Worm (Caenorhabditis elegans) whole organism, young adult: ENCODE measurements around the gene pmk-3.

ENCODE experiments used
- B0019.2 ChIP-seq: fragments of 200-800 bp; sonication (Bioruptor generic); conservative IDR thresholded peaks from 2 replicates; pipeline ENCODE4 v1.3.6; 2022; ENCODE audit warnings: missing genetic modification reagents, missing genetic modification characterization, missing compliant biosample characterization
- B0035.1 ChIP-seq: sonication (generic microtip); optimal IDR thresholded peaks from 2 replicates; lab custom pipeline; 2016; ENCODE audit warnings: missing genetic modification characterization, mild to moderate bottlenecking, missing compliant biosample characterization, missing genotype, missing genetic modification reagents
- F10E7.11 ChIP-seq: sonication (generic microtip); optimal IDR thresholded peaks from 2 replicates; lab custom pipeline; 2017; ENCODE audit warnings: mild to moderate bottlenecking, missing genetic modification characterization, moderate library complexity, missing compliant biosample characterization
- F23B12.7 ChIP-seq: sonication (generic microtip); optimal IDR thresholded peaks from 2 replicates; lab custom pipeline; 2017; ENCODE audit warnings: missing genetic modification characterization, mild to moderate bottlenecking, missing compliant biosample characterization, antibody characterized with exemption, moderate library complexity; ENCODE audit not compliant: insufficient read depth
- F57A8.1 ChIP-seq: fragments of 200-800 bp; sonication (Bioruptor generic); optimal IDR thresholded peaks from 2 replicates; lab custom pipeline; 2018; ENCODE audit warnings: mild to moderate bottlenecking, missing genetic modification characterization, moderate library complexity, missing compliant biosample characterization
- K11D2.4 ChIP-seq: fragments of 200-800 bp; sonication (Bioruptor generic); IDR thresholded peaks from 2 replicates; pipeline ENCODE4 v1.3.6; 2022; ENCODE audit warnings: missing genetic modification reagents, missing genetic modification characterization, missing compliant biosample characterization
- Y53G8AR.9 ChIP-seq: fragments of 200-800 bp; sonication (Bioruptor generic); conservative IDR thresholded peaks from 2 replicates; pipeline ENCODE4 v1.3.6; 2022; ENCODE audit warnings: missing genetic modification reagents, missing genetic modification characterization, missing compliant biosample characterization
- Y67H2A.10 ChIP-seq: fragments of 200-800 bp; sonication (Bioruptor generic); conservative IDR thresholded peaks from 2 replicates; pipeline ENCODE4 v1.3.6; 2022; ENCODE audit warnings: missing genetic modification reagents, missing genetic modification characterization, missing compliant biosample characterization
- Y95B8A.8 ChIP-seq: fragments of 200-800 bp; sonication (Bioruptor generic); IDR thresholded peaks from 2 replicates; pipeline ENCODE4 v1.3.6; 2022; ENCODE audit warnings: missing genetic modification reagents, missing genetic modification characterization, missing compliant biosample characterization
- akir-1 ChIP-seq: fragments of 200-800 bp; sonication (Bioruptor generic); optimal IDR thresholded peaks from 2 replicates; lab custom pipeline; 2018; ENCODE audit warnings: mild to moderate bottlenecking, missing genetic modification characterization, moderate library complexity, missing compliant biosample characterization
- aptf-2 ChIP-seq: fragments of 200-800 bp; sonication (Bioruptor generic); conservative IDR thresholded peaks from 2 replicates; pipeline ENCODE4 v1.3.6; 2022; ENCODE audit warnings: missing genetic modification reagents, missing genetic modification characterization, missing compliant biosample characterization
- bed-2 ChIP-seq: fragments of 200-800 bp; sonication (Bioruptor generic); IDR thresholded peaks from 2 replicates; pipeline ENCODE4 v1.3.6; 2022; ENCODE audit warnings: missing genetic modification reagents, missing genetic modification characterization, missing compliant biosample characterization
- ccch-3 ChIP-seq: fragments of 200-800 bp; sonication (Bioruptor generic); optimal IDR thresholded peaks from 2 replicates; lab custom pipeline; 2018; ENCODE audit warnings: mild to moderate bottlenecking, missing genetic modification characterization, missing compliant biosample characterization
- cebp-1 ChIP-seq, 2 experiments: fragments of 200-800 bp in 1 of 2; sonication (Bioruptor generic) in 1 of 2; sonication (generic microtip) in 1 of 2; IDR thresholded peaks in 1 of 2; optimal IDR thresholded peaks in 1 of 2; 2 replicates each; pipeline versions ENCODE4 v1.3.6 to Lab custom; 2017 to 2022; ENCODE audit warnings: missing compliant biosample characterization in 2 of 2, missing genetic modification characterization in 2 of 2, mild to moderate bottlenecking in 1 of 2, missing genetic modification reagents in 1 of 2, moderate library complexity in 1 of 2
- cebp-2 ChIP-seq: fragments of 200-800 bp; sonication (Bioruptor generic); IDR thresholded peaks from 2 replicates; pipeline ENCODE4 v1.3.6; 2022; ENCODE audit warnings: missing genetic modification characterization, missing compliant biosample characterization
- ceh-40 ChIP-seq: fragments of 200-800 bp; sonication (Bioruptor generic); IDR thresholded peaks from 2 replicates; pipeline ENCODE4 v1.3.6; 2022; ENCODE audit warnings: missing genetic modification characterization, missing compliant biosample characterization
- ceh-91 ChIP-seq: fragments of 200-800 bp; sonication (Bioruptor generic); IDR thresholded peaks from 2 replicates; pipeline ENCODE4 v1.3.6; 2022; ENCODE audit warnings: missing genetic modification reagents, missing genetic modification characterization, missing compliant biosample characterization
- die-1 ChIP-seq: sonication (generic microtip); optimal IDR thresholded peaks from 2 replicates; lab custom pipeline; 2016; ENCODE audit warnings: missing genotype, mild to moderate bottlenecking, missing genetic modification characterization, missing compliant biosample characterization
- dox-1 ChIP-seq: fragments of 200-800 bp; sonication (Bioruptor generic); IDR thresholded peaks from 2 replicates; pipeline ENCODE4 v1.3.6; 2022; ENCODE audit warnings: missing genetic modification reagents, missing genetic modification characterization, missing compliant biosample characterization
- dpff-1 ChIP-seq: sonication (generic microtip); optimal IDR thresholded peaks from 2 replicates; lab custom pipeline; 2017; ENCODE audit warnings: mild to moderate bottlenecking, missing genetic modification characterization, missing compliant biosample characterization
- efl-1 ChIP-seq: fragments of 150-350 bp; optimal IDR thresholded peaks from 2 replicates; lab custom pipeline; 2014; ENCODE audit warnings: missing biosample characterization, missing genetic modification reagents, missing genetic modification characterization
- egrh-3 ChIP-seq: fragments of 200-800 bp; sonication (Bioruptor generic); IDR thresholded peaks from 2 replicates; pipeline ENCODE4 v1.3.6; 2022; ENCODE audit warnings: missing genetic modification reagents, missing genetic modification characterization, missing compliant biosample characterization
- ekl-4 ChIP-seq: fragments of 200-800 bp; sonication (Bioruptor generic); IDR thresholded peaks from 2 replicates; pipeline ENCODE4 v1.3.6; 2022; ENCODE audit warnings: missing genetic modification reagents, missing genetic modification characterization, missing compliant biosample characterization
- gei-17 ChIP-seq: fragments of 200-800 bp; sonication (Bioruptor generic); optimal IDR thresholded peaks from 2 replicates; lab custom pipeline; 2018; ENCODE audit warnings: mild to moderate bottlenecking, missing genetic modification characterization, missing compliant biosample characterization
- him-1 ChIP-seq: sonication (generic microtip); optimal IDR thresholded peaks from 2 replicates; lab custom pipeline; 2016; ENCODE audit warnings: missing genotype, missing genetic modification reagents, missing genetic modification characterization, missing compliant biosample characterization
- hlh-12 ChIP-seq: sonication (generic microtip); optimal IDR thresholded peaks from 2 replicates; lab custom pipeline; 2016; ENCODE audit warnings: missing genetic modification characterization, missing compliant biosample characterization
- hmg-20 ChIP-seq: fragments of 200-800 bp; sonication (Bioruptor generic); IDR thresholded peaks from 2 replicates; pipeline ENCODE4 v1.3.6; 2022; ENCODE audit warnings: missing genetic modification reagents, missing genetic modification characterization, missing compliant biosample characterization
- let-526 ChIP-seq: fragments of 200-800 bp; sonication (Bioruptor generic); IDR thresholded peaks from 2 replicates; pipeline ENCODE4 v1.3.6; 2022; ENCODE audit warnings: missing genetic modification reagents, missing genetic modification characterization, missing compliant biosample characterization
- lin-35 ChIP-seq, 3 experiments: fragments of 150-350 bp in 2 of 3; sonication (generic microtip) in 1 of 3; optimal IDR thresholded peaks; 2 replicates each; lab custom pipeline; 2014 to 2018; ENCODE audit warnings: missing biosample characterization in 3 of 3, missing genetic modification characterization in 3 of 3, missing genetic modification reagents in 3 of 3
- mxl-1 ChIP-seq: sonication (generic microtip); optimal IDR thresholded peaks from 2 replicates; lab custom pipeline; 2016; ENCODE audit warnings: missing genetic modification characterization, missing compliant biosample characterization
- pha-4 ChIP-seq: fragments of 150-350 bp; sonication (generic microtip); optimal IDR thresholded peaks from 2 replicates; lab custom pipeline; 2014; ENCODE audit warnings: missing biosample characterization, missing genetic modification reagents, missing genetic modification characterization
- rpc-1 ChIP-seq, 2 experiments: fragments of 150-350 bp in 1 of 2; sonication (generic microtip) in 1 of 2; optimal IDR thresholded peaks; 2 replicates each; lab custom pipeline; 2014 to 2018; ENCODE audit warnings: missing biosample characterization in 1 of 2, missing genetic modification characterization in 1 of 2, missing genetic modification reagents in 1 of 2, missing genotype in 1 of 2
- sptf-2 ChIP-seq: fragments of 200-800 bp; sonication (Bioruptor generic); optimal IDR thresholded peaks from 2 replicates; lab custom pipeline; 2018; ENCODE audit warnings: mild to moderate bottlenecking, missing genetic modification characterization, missing compliant biosample characterization
- tbx-9 ChIP-seq: sonication (generic microtip); optimal IDR thresholded peaks from 2 replicates; lab custom pipeline; 2016; ENCODE audit warnings: borderline replicate concordance, missing genetic modification characterization, inconsistent platforms, missing compliant biosample characterization
- tlf-1 ChIP-seq: fragments of 200-800 bp; sonication (Bioruptor generic); optimal IDR thresholded peaks from 2 replicates; lab custom pipeline; 2018; ENCODE audit warnings: mild to moderate bottlenecking, missing genetic modification characterization, missing compliant biosample characterization
- zim-3 ChIP-seq: sonication (generic microtip); optimal IDR thresholded peaks from 2 replicates; lab custom pipeline; 2017; ENCODE audit warnings: mild to moderate bottlenecking, missing genetic modification characterization, moderate library complexity, missing compliant biosample characterization

Gene pmk-3

ce11 chrIV:8165950-8166349, 26.9 kb downstream of the pmk-3 start, which contains the start of gene B0218.7:
Gene B0218.7 (minus strand): TSS chrIV:8166050.
- TF ChIP-seq hlh-12 (tag; lab: Kevin White, UChicago) = no peak
- no peak for TF ChIP-seq akir-1 (GFP tag; lab: Kevin White, UChicago)
- no peak for TF ChIP-seq Y67H2A.10
- TF ChIP-seq cebp-1 (GFP tag; IDR thresholded peaks at IDR 0.05; lab: Robert Waterston, UW) = no peak
- no peak for TF ChIP-seq cebp-1 (tag; optimal IDR thresholded peaks at IDR 0.05; lab: Kevin White, UChicago)
- TF ChIP-seq sptf-2 (GFP tag; lab: Kevin White, UChicago) = no peak
- TF ChIP-seq dox-1 = no peak
- no peak for TF ChIP-seq tbx-9 (tag; lab: Kevin White, UChicago)
- TF ChIP-seq ccch-3 = no peak
- no peak for TF ChIP-seq B0019.2 (GFP tag; lab: Robert Waterston, UW)
- TF ChIP-seq ekl-4 (GFP tag; lab: Robert Waterston, UW) = no peak
- TF ChIP-seq F57A8.1 = no peak
- TF ChIP-seq egrh-3 (GFP tag; lab: Robert Waterston, UW) = no peak
- TF ChIP-seq F23B12.7 (tag; lab: Kevin White, UChicago) = no peak
- no peak for TF ChIP-seq dpff-1 (tag; lab: Kevin White, UChicago)
- TF ChIP-seq efl-1 = no peak

ce11 chrIV:8168660-8169059, 29.6 kb downstream of the pmk-3 start, which contains the start of gene clec-52:
Gene clec-52 (minus strand): TSS chrIV:8168760.
- TF ChIP-seq ceh-40 (GFP tag; lab: Robert Waterston, UW) (no peak), mxl-1 (tag; lab: Kevin White, UChicago) (no peak), aptf-2 (GFP tag; lab: Robert Waterston, UW) (no peak), ceh-91 (GFP tag; lab: Robert Waterston, UW) (no peak), lin-35 (GFP tag; optimal IDR thresholded peaks at IDR 0.05; lab: Kevin White, UChicago) (no peak), K11D2.4 (no peak), cebp-2 (GFP tag; lab: Robert Waterston, UW) (no peak), Y53G8AR.9 (GFP tag; lab: Robert Waterston, UW) (no peak), hmg-20 (no peak), tlf-1 (no peak), die-1 (tag; lab: Kevin White, UChicago) (no peak), rpc-1 (optimal IDR thresholded peaks at IDR 0.05; lab: Kevin White, UChicago) (no peak), rpc-1 (tag; optimal IDR thresholded peaks at IDR 0.05; lab: Kevin White, UChicago) (no peak)

ce11 chrIV:8169674-8170073, 30.7 kb downstream of the pmk-3 start, which contains the start of gene C07G1.15:
Gene C07G1.15 (plus strand): TSS chrIV:8169974.
- no peak for TF ChIP-seq ceh-40 (GFP tag; lab: Robert Waterston, UW)
- no peak for TF ChIP-seq dox-1
- no peak for TF ChIP-seq bed-2 (GFP tag; lab: Robert Waterston, UW)
- TF ChIP-seq him-1 (tag; lab: Kevin White, UChicago) = no peak
- TF ChIP-seq akir-1 (GFP tag; lab: Kevin White, UChicago) = no peak
- no peak for TF ChIP-seq gei-17
- no peak for TF ChIP-seq tbx-9 (tag; lab: Kevin White, UChicago)
- no peak for TF ChIP-seq Y95B8A.8 (GFP tag; lab: Robert Waterston, UW)
- TF ChIP-seq let-526 (GFP tag; lab: Robert Waterston, UW) = no peak
- no peak for TF ChIP-seq B0035.1 (tag; lab: Kevin White, UChicago)
- TF ChIP-seq pha-4 (tag; lab: Kevin White, UChicago) = no peak
- no peak for TF ChIP-seq zim-3 (tag; lab: Kevin White, UChicago)
- TF ChIP-seq F10E7.11 (tag; lab: Kevin White, UChicago) = no peak
- no peak for TF ChIP-seq ceh-91 (GFP tag; lab: Robert Waterston, UW)
- no peak for TF ChIP-seq F23B12.7 (tag; lab: Kevin White, UChicago)
- TF ChIP-seq, all 124 proteins: peak for 0
